Worm (Caenorhabditis elegans): Measurements from ENCODE around the gene oac-22.

The oac-22 gene

DNA sequence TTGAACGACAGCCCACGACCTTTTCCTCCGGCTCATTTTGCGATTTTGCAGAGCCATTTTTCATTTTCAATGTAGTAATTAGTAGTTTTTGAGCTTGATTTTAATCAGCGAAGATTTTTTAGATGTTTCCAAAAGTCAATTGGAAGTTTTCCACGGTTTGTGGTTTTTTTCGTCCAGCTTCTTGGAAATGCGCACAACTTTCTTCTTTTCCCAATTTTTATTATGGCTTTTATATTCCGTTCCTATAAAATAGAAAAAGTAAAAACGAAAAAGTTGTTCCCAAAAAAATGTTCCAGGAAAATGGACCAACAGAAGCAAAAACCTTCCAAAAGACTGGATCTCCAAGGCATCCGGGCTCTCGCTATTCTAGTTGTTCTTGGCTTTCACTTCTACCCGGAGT is at the start of gene oac-22:
oac-22 (plus strand) TSS at position 301 of the 400 bp plus-strand sequence.
- TF ChIP-seq M03D4.4 (tag; optimal IDR thresholded peaks at IDR 0.05) (no peak), lin-32 (GFP tag; optimal IDR thresholded peaks at IDR 0.05) (no peak), ceh-39 (tag; optimal IDR thresholded peaks at IDR 0.05) (no peak), unc-39 (tag; optimal IDR thresholded peaks at IDR 0.05) (no peak), nhr-76 (tag; optimal IDR thresholded peaks at IDR 0.05) (no peak), cnd-1 (tag; optimal IDR thresholded peaks at IDR 0.05) (no peak), bed-3 (GFP tag; optimal IDR thresholded peaks at IDR 0.05) (no peak), ces-1 (GFP tag; optimal IDR thresholded peaks at IDR 0.05) (no peak)

- no peak for TF ChIP-seq elt-3 (tag; optimal IDR thresholded peaks at IDR 0.05)
- peak; percentile 50 for TF ChIP-seq nhr-2 (tag; optimal IDR thresholded peaks at IDR 0.05)
These were observed 46.8 kb upstream of the oac-22 start for ce11 chrIV:3838687-3839086.

- no peak for TF ChIP-seq unc-39 (tag; optimal IDR thresholded peaks at IDR 0.05)
- TF ChIP-seq ceh-39 (tag; optimal IDR thresholded peaks at IDR 0.05), result no peak
- TF ChIP-seq mls-2 (tag; optimal IDR thresholded peaks at IDR 0.05), result no peak
- no peak for TF ChIP-seq lin-32 (GFP tag; optimal IDR thresholded peaks at IDR 0.05)
- no peak for TF ChIP-seq M03D4.4 (tag; optimal IDR thresholded peaks at IDR 0.05)
- no peak for TF ChIP-seq ham-2 (GFP tag; optimal IDR thresholded peaks at IDR 0.05)
- no peak for TF ChIP-seq ceh-43 (GFP tag; optimal IDR thresholded peaks at IDR 0.05)
- no peak for TF ChIP-seq elt-1 (tag; optimal IDR thresholded peaks at IDR 0.05; ENCODE audit: borderline replicate concordance, insufficient read depth)
- no peak for TF ChIP-seq sem-2 (GFP tag; optimal IDR thresholded peaks at IDR 0.05)
- TF ChIP-seq ces-1 (GFP tag; optimal IDR thresholded peaks at IDR 0.05), result no peak
- no peak for TF ChIP-seq flh-1 (GFP tag; optimal IDR thresholded peaks at IDR 0.05)
- TF ChIP-seq nhr-237 (tag; optimal IDR thresholded peaks at IDR 0.05), result no peak
- TF ChIP-seq nhr-76 (tag; optimal IDR thresholded peaks at IDR 0.05), result no peak
- TF ChIP-seq ztf-11 (tag; optimal IDR thresholded peaks at IDR 0.05), result no peak
- TF ChIP-seq nhr-2 (tag; optimal IDR thresholded peaks at IDR 0.05), result no peak
- no peak for TF ChIP-seq mab-5 (tag; optimal IDR thresholded peaks at IDR 0.05)
- no peak for TF ChIP-seq lin-13 (tag; optimal IDR thresholded peaks at IDR 0.05)
- no peak for TF ChIP-seq hlh-1 (tag; optimal IDR thresholded peaks at IDR 0.05)
- no peak for TF ChIP-seq snpc-4 (tag; optimal IDR thresholded peaks at IDR 0.05)
These were observed 46.0 kb upstream of the oac-22 start, which contains the start of gene F28F9.2 for ce11 chrIV:3839420-3839819. TSS of gene F28F9.2 (plus strand) at chrIV:3839720.

DNA sequence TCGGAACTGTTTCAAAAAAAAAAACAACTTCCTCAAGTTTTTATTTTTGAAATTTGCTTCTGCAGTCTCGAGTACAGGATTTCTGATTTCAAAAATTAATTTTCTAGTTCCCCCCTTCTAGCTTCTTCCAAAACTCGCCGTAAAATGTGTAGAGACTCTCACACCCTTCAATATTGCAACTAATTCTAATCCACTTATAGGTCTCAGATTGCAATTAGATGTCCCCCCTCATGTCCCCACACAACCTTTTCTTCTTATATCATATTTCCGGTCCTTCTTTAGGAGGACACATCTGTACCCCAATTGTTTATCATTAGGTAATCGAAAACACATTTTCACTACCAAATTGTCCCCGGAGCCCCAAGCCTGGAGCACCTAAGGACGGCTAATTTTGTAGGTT is 45.0 kb upstream of the oac-22 start:
- TF ChIP-seq nhr-2 (tag; optimal IDR thresholded peaks at IDR 0.05) (peak; percentile 22), ces-1 (GFP tag; optimal IDR thresholded peaks at IDR 0.05) (peak; percentile 90), lin-32 (GFP tag; optimal IDR thresholded peaks at IDR 0.05) (no peak)

DNA sequence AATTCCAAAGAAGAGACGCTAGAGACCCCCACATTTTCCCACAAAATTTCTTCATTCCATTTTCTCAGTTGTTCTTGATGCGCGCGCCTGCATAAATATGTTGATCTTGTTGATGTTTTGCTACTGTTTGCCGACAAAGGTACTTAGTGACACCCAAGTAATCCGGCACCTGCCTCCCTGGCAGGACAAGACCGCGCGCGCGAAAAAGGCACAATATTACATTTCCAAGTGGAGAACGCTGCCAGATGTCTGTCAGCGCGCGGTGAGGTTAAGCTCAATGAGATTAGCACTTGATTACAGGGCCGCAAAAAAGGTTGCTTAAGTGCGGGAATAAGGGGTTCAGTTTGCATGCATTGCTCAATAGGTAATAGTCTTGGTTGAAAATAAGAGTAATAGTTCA is 43.9 kb upstream of the oac-22 start:
- no peak for TF ChIP-seq elt-1 (tag; optimal IDR thresholded peaks at IDR 0.05; ENCODE audit: borderline replicate concordance, insufficient read depth)
- TF ChIP-seq ces-1 (GFP tag; optimal IDR thresholded peaks at IDR 0.05), result peak; percentile 59
- TF ChIP-seq nhr-2 (tag; optimal IDR thresholded peaks at IDR 0.05), result peak; percentile 54

DNA sequence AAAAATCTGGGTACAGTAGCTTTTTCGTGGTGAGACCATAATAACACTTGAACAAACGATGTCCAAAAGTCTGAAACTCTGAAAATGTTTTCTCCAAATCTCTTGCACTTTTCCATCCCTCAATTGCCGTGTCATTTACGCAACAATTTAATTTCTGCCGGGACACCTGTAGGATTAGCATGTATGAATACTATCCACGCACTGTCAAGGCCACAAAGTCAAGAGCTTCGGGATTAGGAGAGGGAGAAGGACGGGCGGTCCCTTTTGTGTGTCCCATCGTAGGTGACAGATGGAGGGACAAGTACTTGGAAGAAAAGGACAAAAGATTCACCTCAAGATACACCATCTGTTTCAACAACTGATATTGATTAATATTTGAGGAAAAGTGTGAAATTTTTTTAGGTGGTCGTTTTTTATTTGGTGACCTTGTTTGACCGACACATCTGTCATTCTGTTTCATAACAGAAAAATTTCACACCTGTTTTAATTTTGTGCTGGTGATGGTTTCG is 42.4 kb upstream of the oac-22 start:
- TF ChIP-seq snpc-4 (tag; optimal IDR thresholded peaks at IDR 0.05), result no peak
- no peak for TF ChIP-seq ceh-43 (GFP tag; optimal IDR thresholded peaks at IDR 0.05)
- no peak for TF ChIP-seq M03D4.4 (tag; optimal IDR thresholded peaks at IDR 0.05)
- TF ChIP-seq cnd-1 (tag; optimal IDR thresholded peaks at IDR 0.05), result peak; percentile 92
- peak; percentile 96 for TF ChIP-seq nhr-2 (tag; optimal IDR thresholded peaks at IDR 0.05)
- peak; percentile 7 for TF ChIP-seq unc-62 (GFP tag; optimal IDR thresholded peaks at IDR 0.05)
- TF ChIP-seq unc-120 (tag; optimal IDR thresholded peaks at IDR 0.05; ENCODE audit: poor library complexity, severe bottlenecking), result no peak
- no peak for TF ChIP-seq mls-2 (tag; optimal IDR thresholded peaks at IDR 0.05)
- TF ChIP-seq ztf-11 (tag; optimal IDR thresholded peaks at IDR 0.05), result peak; percentile 13
- TF ChIP-seq unc-39 (tag; optimal IDR thresholded peaks at IDR 0.05), result no peak

DNA sequence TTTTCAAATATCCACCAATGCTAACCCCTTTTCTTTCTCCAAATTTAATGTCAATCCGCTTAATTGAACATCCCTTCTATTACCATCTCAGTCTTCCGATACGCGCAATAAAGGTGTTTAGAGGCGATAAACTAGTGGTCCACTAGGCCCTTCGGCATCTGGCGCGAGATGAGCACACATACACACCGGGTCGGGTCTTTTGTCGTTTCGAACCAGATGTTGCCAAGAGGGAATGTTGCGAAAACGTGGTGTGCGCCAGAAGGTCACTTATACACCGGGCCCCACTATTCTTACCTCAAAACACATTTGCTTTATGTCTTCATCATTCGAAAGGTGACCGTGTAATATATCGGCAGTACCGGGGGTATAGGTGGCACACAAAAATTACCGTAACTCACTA is 41.5 kb upstream of the oac-22 start:
- TF ChIP-seq nhr-237 (tag; optimal IDR thresholded peaks at IDR 0.05) (no peak), drap-1 (GFP tag; optimal IDR thresholded peaks at IDR 0.05) (no peak), nhr-2 (tag; optimal IDR thresholded peaks at IDR 0.05) (no peak), snpc-4 (tag; optimal IDR thresholded peaks at IDR 0.05) (no peak), cnd-1 (tag; optimal IDR thresholded peaks at IDR 0.05) (peak; percentile 47), ces-1 (GFP tag; optimal IDR thresholded peaks at IDR 0.05) (no peak), blmp-1 (tag; optimal IDR thresholded peaks at IDR 0.05) (no peak), unc-62 (GFP tag; optimal IDR thresholded peaks at IDR 0.05) (no peak), sem-2 (GFP tag; optimal IDR thresholded peaks at IDR 0.05) (no peak), nhr-12 (tag; optimal IDR thresholded peaks at IDR 0.05) (no peak), lin-32 (GFP tag; optimal IDR thresholded peaks at IDR 0.05) (peak; percentile 22), ztf-11 (tag; optimal IDR thresholded peaks at IDR 0.05) (no peak), elt-1 (tag; optimal IDR thresholded peaks at IDR 0.05; ENCODE audit: borderline replicate concordance, insufficient read depth) (no peak), ceh-43 (GFP tag; optimal IDR thresholded peaks at IDR 0.05) (no peak), nhr-76 (tag; optimal IDR thresholded peaks at IDR 0.05) (no peak)
